Worm (Caenorhabditis elegans): ENCODE measurements around the gene ham-1.

The ham-1 gene

DNA sequence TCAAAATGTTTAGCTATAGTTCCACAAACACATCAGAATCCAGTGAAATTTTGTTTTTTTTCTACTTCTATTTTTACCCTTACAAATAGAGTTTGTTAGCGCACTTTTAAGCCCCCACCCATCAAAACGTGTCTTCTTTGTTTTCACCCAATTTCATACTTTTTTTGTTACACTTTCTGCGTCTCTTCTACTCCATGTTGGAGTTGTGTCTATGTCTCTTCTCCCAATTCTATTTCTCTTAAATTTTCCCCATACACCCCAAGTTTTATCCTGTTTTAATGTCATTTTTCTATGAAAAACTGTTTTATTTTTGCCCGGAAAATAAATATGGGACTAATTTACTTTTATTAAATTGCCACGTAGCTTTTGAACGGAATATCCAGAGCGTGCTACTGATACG, 3.4 kb downstream of the ham-1 start:
- TF ChIP-seq bed-1 (GFP tag; IDR thresholded peaks at IDR 0.05) (no peak), hmg-1.2 (GFP tag; IDR thresholded peaks at IDR 0.05) (peak; percentile 64; the same call in 1 of the 2 replicates)

- TF ChIP-seq attf-3 (GFP tag; conservative IDR thresholded peaks at IDR 0.05) (no peak), atf-7 (tag; optimal IDR thresholded peaks at IDR 0.05) (no peak), attf-5 (GFP tag; optimal IDR thresholded peaks at IDR 0.05) (no peak), ztf-3 (GFP tag; optimal IDR thresholded peaks at IDR 0.05) (no peak), ztf-25 (GFP tag; IDR thresholded peaks at IDR 0.05) (no peak), F33H1.4 (GFP tag; IDR thresholded peaks at IDR 0.05) (no peak), athp-1 (tag; optimal IDR thresholded peaks at IDR 0.05) (no peak), cebp-1 (GFP tag; IDR thresholded peaks at IDR 0.05) (no peak), cebp-1 (tag; optimal IDR thresholded peaks at IDR 0.05) (no peak), akir-1 (GFP tag; optimal IDR thresholded peaks at IDR 0.05) (no peak), snpc-4 (GFP tag; optimal IDR thresholded peaks at IDR 0.05) (no peak), snpc-4 (tag; optimal IDR thresholded peaks at IDR 0.05) (no peak), nfya-1 (tag; optimal IDR thresholded peaks at IDR 0.05; ENCODE audit: borderline replicate concordance, insufficient read depth) (no peak), egrh-3 (GFP tag; IDR thresholded peaks at IDR 0.05) (no peak), gei-17 (GFP tag; optimal IDR thresholded peaks at IDR 0.05) (no peak), snpc-1.3 (tag; optimal IDR thresholded peaks at IDR 0.05; ENCODE audit: insufficient read depth) (no peak)
These were observed 3.9 kb downstream of the ham-1 start for ce11 chrIV:12545902-12546301.

DNA sequence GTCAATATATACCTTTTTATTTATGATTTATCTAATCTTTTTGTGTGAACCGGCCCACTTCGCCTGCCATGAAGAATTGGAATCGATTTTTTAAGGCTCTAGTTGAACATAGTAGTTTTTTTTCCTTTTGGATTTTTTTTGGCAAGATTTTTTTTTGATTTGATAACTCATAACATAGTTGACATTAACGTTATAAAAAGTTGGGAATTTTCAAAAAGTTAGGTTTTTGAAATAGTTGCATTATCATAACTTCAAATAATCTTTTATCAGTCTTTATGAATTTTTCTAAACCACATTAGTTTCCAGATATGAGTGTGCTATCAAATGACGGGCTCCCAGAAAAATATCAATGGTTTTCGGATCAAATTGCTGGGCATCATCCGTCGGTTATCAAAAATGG, 5.8 kb downstream of the ham-1 start, which contains the start of gene ipmk-1:
TSS of gene ipmk-1 (plus strand) at position 301 of the 400 bp plus-strand sequence.
- TF ChIP-seq lag-1 (GFP tag; IDR thresholded peaks at IDR 0.05): no peak
- TF ChIP-seq snpc-3.4 (tag; optimal IDR thresholded peaks at IDR 0.05): no peak
- TF ChIP-seq F23B12.7 (tag; optimal IDR thresholded peaks at IDR 0.05; ENCODE audit: insufficient read depth): no peak
- TF ChIP-seq ztf-25 (GFP tag; IDR thresholded peaks at IDR 0.05): no peak
- no peak for TF ChIP-seq aptf-3 (GFP tag; IDR thresholded peaks at IDR 0.05)
- no peak for TF ChIP-seq B0336.3 (GFP tag; IDR thresholded peaks at IDR 0.05)
- TF ChIP-seq rpc-1 (optimal IDR thresholded peaks at IDR 0.05): no peak
- no peak for TF ChIP-seq rpc-1 (tag; optimal IDR thresholded peaks at IDR 0.05)
- no peak for TF ChIP-seq bed-1 (GFP tag; IDR thresholded peaks at IDR 0.05)
- no peak for TF ChIP-seq sdz-38 (tag; optimal IDR thresholded peaks at IDR 0.05)
- TF ChIP-seq Y56A3A.18 (GFP tag; IDR thresholded peaks at IDR 0.05): no peak
- no peak for TF ChIP-seq nhr-120 (GFP tag; IDR thresholded peaks at IDR 0.05)
- no peak for TF ChIP-seq repo-1 (tag; optimal IDR thresholded peaks at IDR 0.05)
- no peak for TF ChIP-seq snpc-1.1 (tag; optimal IDR thresholded peaks at IDR 0.05; ENCODE audit: insufficient read depth)
- no peak for TF ChIP-seq die-1 (tag; optimal IDR thresholded peaks at IDR 0.05)

ce11 chrIV:12549014-12549413, 7.0 kb downstream of the ham-1 start:
- TF ChIP-seq F52B5.7 (tag; optimal IDR thresholded peaks at IDR 0.05): no peak
- TF ChIP-seq dpff-1 (tag; optimal IDR thresholded peaks at IDR 0.05): no peak
- no peak for TF ChIP-seq lin-54 (GFP tag; optimal IDR thresholded peaks at IDR 0.05)
- TF ChIP-seq aptf-3 (GFP tag; IDR thresholded peaks at IDR 0.05): no peak
- no peak for TF ChIP-seq F57C9.4 (tag; optimal IDR thresholded peaks at IDR 0.05)
- no peak for TF ChIP-seq tbx-9 (tag; optimal IDR thresholded peaks at IDR 0.05; ENCODE audit: borderline replicate concordance)
